Worm (Caenorhabditis elegans) whole organism, young adult: ENCODE results near the gene ttr-53.
A peak's percentile ranks its signal among the peaks of the same experiment; 100 is the strongest.

Experiments used
- B0261.1 ChIP-seq: sonication (generic microtip); optimal IDR thresholded peaks from 2 replicates; lab custom pipeline; 2016; ENCODE audit warnings: mild to moderate bottlenecking, missing genetic modification characterization, moderate library complexity, missing compliant biosample characterization
- B0336.3 ChIP-seq: fragments of 200-800 bp; sonication (Bioruptor generic); IDR thresholded peaks from 2 replicates; pipeline ENCODE4 v1.3.6; 2022; ENCODE audit warnings: missing genetic modification characterization, missing compliant biosample characterization
- C17E4.6 ChIP-seq: fragments of 200-800 bp; sonication (Bioruptor generic); IDR thresholded peaks from 2 replicates; pipeline ENCODE4 v1.3.6; 2022; ENCODE audit warnings: missing genetic modification reagents, missing genetic modification characterization, missing compliant biosample characterization
- D2030.7 ChIP-seq: fragments of 200-800 bp; sonication (Bioruptor generic); IDR thresholded peaks from 2 replicates; pipeline ENCODE4 v1.3.6; 2022; ENCODE audit warnings: missing genetic modification reagents, missing genetic modification characterization, missing compliant biosample characterization
- F10E7.11 ChIP-seq: sonication (generic microtip); optimal IDR thresholded peaks from 2 replicates; lab custom pipeline; 2017; ENCODE audit warnings: mild to moderate bottlenecking, missing genetic modification characterization, moderate library complexity, missing compliant biosample characterization
- F33H1.4 ChIP-seq: fragments of 200-800 bp; sonication (Bioruptor generic); IDR thresholded peaks from 2 replicates; pipeline ENCODE4 v1.3.6; 2022; ENCODE audit warnings: missing genetic modification reagents, missing genetic modification characterization, missing compliant biosample characterization
- F49E8.2 ChIP-seq: sonication (generic microtip); optimal IDR thresholded peaks from 3 replicates; lab custom pipeline; 2017; ENCODE audit warnings: missing genetic modification characterization, mild to moderate bottlenecking, missing compliant biosample characterization, antibody characterized with exemption, moderate library complexity; ENCODE audit not compliant: insufficient read depth
- F52B5.7 ChIP-seq: sonication (generic microtip); optimal IDR thresholded peaks from 2 replicates; lab custom pipeline; 2016; ENCODE audit warnings: mild to moderate bottlenecking, missing genetic modification characterization, missing compliant biosample characterization
- F57A8.1 ChIP-seq: fragments of 200-800 bp; sonication (Bioruptor generic); optimal IDR thresholded peaks from 2 replicates; lab custom pipeline; 2018; ENCODE audit warnings: mild to moderate bottlenecking, missing genetic modification characterization, moderate library complexity, missing compliant biosample characterization
- F57C9.4 ChIP-seq: sonication (generic microtip); optimal IDR thresholded peaks from 2 replicates; lab custom pipeline; 2017; ENCODE audit warnings: mild to moderate bottlenecking, missing genetic modification characterization, missing compliant biosample characterization
- Y53F4B.3 ChIP-seq: fragments of 200-800 bp; sonication (Bioruptor generic); IDR thresholded peaks from 2 replicates; pipeline ENCODE4 v1.3.6; 2022; ENCODE audit warnings: missing genetic modification reagents, missing genetic modification characterization, missing compliant biosample characterization
- Y53G8AR.9 ChIP-seq: fragments of 200-800 bp; sonication (Bioruptor generic); conservative IDR thresholded peaks from 2 replicates; pipeline ENCODE4 v1.3.6; 2022; ENCODE audit warnings: missing genetic modification reagents, missing genetic modification characterization, missing compliant biosample characterization
- ama-1 ChIP-seq, 3 experiments: fragments of 150-350 bp in 1 of 3; sonication (generic microtip) in 2 of 3; optimal IDR thresholded peaks; 2 replicates each; lab custom pipeline; 2014 to 2018; ENCODE audit warnings: missing biosample characterization in 2 of 3, missing genetic modification characterization in 2 of 3, missing genetic modification reagents in 2 of 3
- aptf-2 ChIP-seq: fragments of 200-800 bp; sonication (Bioruptor generic); conservative IDR thresholded peaks from 2 replicates; pipeline ENCODE4 v1.3.6; 2022; ENCODE audit warnings: missing genetic modification reagents, missing genetic modification characterization, missing compliant biosample characterization
- athp-1 ChIP-seq: sonication (generic microtip); optimal IDR thresholded peaks from 2 replicates; lab custom pipeline; 2017; ENCODE audit warnings: mild to moderate bottlenecking, missing genetic modification characterization, missing compliant biosample characterization
- attf-5 ChIP-seq: fragments of 200-800 bp; sonication (Bioruptor generic); optimal IDR thresholded peaks from 2 replicates; lab custom pipeline; 2018; ENCODE audit warnings: mild to moderate bottlenecking, missing genetic modification characterization, missing compliant biosample characterization
- ceh-40 ChIP-seq: fragments of 200-800 bp; sonication (Bioruptor generic); IDR thresholded peaks from 2 replicates; pipeline ENCODE4 v1.3.6; 2022; ENCODE audit warnings: missing genetic modification characterization, missing compliant biosample characterization
- dox-1 ChIP-seq: fragments of 200-800 bp; sonication (Bioruptor generic); IDR thresholded peaks from 2 replicates; pipeline ENCODE4 v1.3.6; 2022; ENCODE audit warnings: missing genetic modification reagents, missing genetic modification characterization, missing compliant biosample characterization
- egl-44 ChIP-seq: fragments of 200-800 bp; sonication (Bioruptor generic); IDR thresholded peaks from 2 replicates; pipeline ENCODE4 v1.3.6; 2022; ENCODE audit warnings: missing genetic modification reagents, missing genetic modification characterization, missing compliant biosample characterization
- hmg-1.2 ChIP-seq: fragments of 200-800 bp; sonication (Bioruptor generic); IDR thresholded peaks from 2 replicates; pipeline ENCODE4 v1.3.6; 2022; ENCODE audit warnings: missing genetic modification reagents, missing genetic modification characterization, missing compliant biosample characterization
- let-607 ChIP-seq, 2 experiments: fragments of 200-800 bp in 1 of 2; sonication (Bioruptor generic) in 1 of 2; sonication (generic microtip) in 1 of 2; optimal IDR thresholded peaks; 2 replicates each; lab custom pipeline; 2016 to 2018; ENCODE audit warnings: mild to moderate bottlenecking in 2 of 2, missing compliant biosample characterization in 2 of 2, missing genetic modification characterization in 2 of 2, moderate library complexity in 2 of 2, missing genotype in 1 of 2
- lin-26 ChIP-seq: fragments of 200-800 bp; sonication (Bioruptor generic); IDR thresholded peaks from 2 replicates; pipeline ENCODE4 v1.3.6; 2022; ENCODE audit warnings: missing genetic modification reagents, missing genetic modification characterization, missing compliant biosample characterization
- lin-35 ChIP-seq, 3 experiments: fragments of 150-350 bp in 2 of 3; sonication (generic microtip) in 1 of 3; optimal IDR thresholded peaks; 2 replicates each; lab custom pipeline; 2014 to 2018; ENCODE audit warnings: missing biosample characterization in 3 of 3, missing genetic modification characterization in 3 of 3, missing genetic modification reagents in 3 of 3
- lin-40 ChIP-seq: sonication (generic microtip); optimal IDR thresholded peaks from 2 replicates; lab custom pipeline; 2016; ENCODE audit warnings: missing genetic modification characterization, mild to moderate bottlenecking, missing compliant biosample characterization, missing genotype, missing genetic modification reagents
- lin-54 ChIP-seq: fragments of 200-800 bp; sonication (Bioruptor generic); optimal IDR thresholded peaks from 2 replicates; lab custom pipeline; 2018; ENCODE audit warnings: mild to moderate bottlenecking, missing genetic modification characterization, missing compliant biosample characterization
- lsl-1 ChIP-seq: fragments of 200-800 bp; sonication (Bioruptor generic); optimal IDR thresholded peaks from 2 replicates; lab custom pipeline; 2018; ENCODE audit warnings: mild to moderate bottlenecking, missing genetic modification characterization, moderate library complexity, missing compliant biosample characterization
- lsy-27 ChIP-seq: sonication (generic microtip); optimal IDR thresholded peaks from 2 replicates; lab custom pipeline; 2017; ENCODE audit warnings: missing genetic modification characterization, mild to moderate bottlenecking, missing compliant biosample characterization, antibody characterized with exemption, missing genotype, borderline replicate concordance; ENCODE audit not compliant: insufficient read depth
- madf-10 ChIP-seq: sonication (generic microtip); optimal IDR thresholded peaks from 2 replicates; lab custom pipeline; 2016; ENCODE audit warnings: mild to moderate bottlenecking, missing genetic modification characterization, missing compliant biosample characterization
- madf-6 ChIP-seq: fragments of 200-800 bp; sonication (Bioruptor generic); IDR thresholded peaks from 2 replicates; pipeline ENCODE4 v1.3.6; 2022; ENCODE audit warnings: missing genetic modification reagents, missing genetic modification characterization, missing compliant biosample characterization
- madf-8 ChIP-seq: fragments of 200-800 bp; sonication (Bioruptor generic); conservative IDR thresholded peaks from 2 replicates; pipeline ENCODE4 v1.3.6; 2022; ENCODE audit warnings: missing genetic modification reagents, missing genetic modification characterization, missing compliant biosample characterization
- mcd-1 ChIP-seq: fragments of 200-800 bp; sonication (Bioruptor generic); IDR thresholded peaks from 2 replicates; pipeline ENCODE4 v1.3.6; 2022; ENCODE audit warnings: missing genetic modification reagents, missing genetic modification characterization, missing compliant biosample characterization
- mxl-1 ChIP-seq: sonication (generic microtip); optimal IDR thresholded peaks from 2 replicates; lab custom pipeline; 2016; ENCODE audit warnings: missing genetic modification characterization, missing compliant biosample characterization
- nhr-90 ChIP-seq: sonication (generic microtip); optimal IDR thresholded peaks from 2 replicates; lab custom pipeline; 2016; ENCODE audit warnings: missing genotype, mild to moderate bottlenecking, missing genetic modification characterization, missing compliant biosample characterization
- pbrm-1 ChIP-seq: fragments of 200-800 bp; sonication (Bioruptor generic); IDR thresholded peaks from 2 replicates; pipeline ENCODE4 v1.3.6; 2022; ENCODE audit warnings: missing genetic modification reagents, missing genetic modification characterization, missing compliant biosample characterization
- rcor-1 ChIP-seq: fragments of 200-800 bp; sonication (Bioruptor generic); IDR thresholded peaks from 2 replicates; pipeline ENCODE4 v1.3.6; 2022; ENCODE audit warnings: missing genetic modification reagents, missing genetic modification characterization, missing compliant biosample characterization
- rpc-1 ChIP-seq, 2 experiments: fragments of 150-350 bp in 1 of 2; sonication (generic microtip) in 1 of 2; optimal IDR thresholded peaks; 2 replicates each; lab custom pipeline; 2014 to 2018; ENCODE audit warnings: missing biosample characterization in 1 of 2, missing genetic modification characterization in 1 of 2, missing genetic modification reagents in 1 of 2, missing genotype in 1 of 2
- sdz-38 ChIP-seq: sonication (generic microtip); optimal IDR thresholded peaks from 2 replicates; lab custom pipeline; 2016; ENCODE audit warnings: missing genotype, missing genetic modification characterization, missing compliant biosample characterization
- snpc-1.3 ChIP-seq: sonication (generic microtip); optimal IDR thresholded peaks from 2 replicates; lab custom pipeline; 2017; ENCODE audit warnings: missing genetic modification characterization, mild to moderate bottlenecking, missing compliant biosample characterization, antibody characterized with exemption, moderate library complexity, missing genotype, missing genetic modification reagents; ENCODE audit not compliant: insufficient read depth
- snpc-3.4 ChIP-seq: sonication (generic microtip); optimal IDR thresholded peaks from 2 replicates; lab custom pipeline; 2017; ENCODE audit warnings: missing genetic modification characterization, mild to moderate bottlenecking, missing compliant biosample characterization, antibody characterized with exemption, moderate library complexity, missing genotype, missing genetic modification reagents
- tlf-1 ChIP-seq: fragments of 200-800 bp; sonication (Bioruptor generic); optimal IDR thresholded peaks from 2 replicates; lab custom pipeline; 2018; ENCODE audit warnings: mild to moderate bottlenecking, missing genetic modification characterization, missing compliant biosample characterization
- unc-130 ChIP-seq: sonication (generic microtip); optimal IDR thresholded peaks from 2 replicates; lab custom pipeline; 2016; ENCODE audit warnings: missing genetic modification reagents, missing genetic modification characterization, missing compliant biosample characterization
- zfh-2 ChIP-seq: fragments of 200-800 bp; sonication (Bioruptor generic); conservative IDR thresholded peaks from 2 replicates; pipeline ENCODE4 v1.3.6; 2022; ENCODE audit warnings: missing genetic modification reagents, missing genetic modification characterization, missing compliant biosample characterization
- ztf-18 ChIP-seq: sonication (generic microtip); optimal IDR thresholded peaks from 2 replicates; lab custom pipeline; 2016; ENCODE audit warnings: missing genotype, mild to moderate bottlenecking, missing genetic modification characterization, missing compliant biosample characterization
- ztf-6 ChIP-seq: fragments of 200-800 bp; sonication (Bioruptor generic); IDR thresholded peaks from 2 replicates; pipeline ENCODE4 v1.3.6; 2022; ENCODE audit warnings: missing genetic modification reagents, missing genetic modification characterization, missing compliant biosample characterization

ttr-53 gene

ce11 chrIV:10176252-10176730, 18.5 kb downstream of the ttr-53 start, which contains the start of gene rack-1 (continued):
- peak; percentile 33; the same call in 1 of the 2 replicates for TF ChIP-seq hmg-1.2 (GFP tag; lab: Robert Waterston, UW)
- peak; percentile 63 for TF ChIP-seq snpc-3.4 (tag; lab: Kevin White, UChicago)
- TF ChIP-seq Y53F4B.3 (GFP tag; lab: Robert Waterston, UW): no peak
- no peak for TF ChIP-seq athp-1
- TF ChIP-seq mcd-1: peak; percentile 47; the same call in 1 of the 2 replicates
- TF ChIP-seq, all 124 proteins: peak for 17

DNA sequence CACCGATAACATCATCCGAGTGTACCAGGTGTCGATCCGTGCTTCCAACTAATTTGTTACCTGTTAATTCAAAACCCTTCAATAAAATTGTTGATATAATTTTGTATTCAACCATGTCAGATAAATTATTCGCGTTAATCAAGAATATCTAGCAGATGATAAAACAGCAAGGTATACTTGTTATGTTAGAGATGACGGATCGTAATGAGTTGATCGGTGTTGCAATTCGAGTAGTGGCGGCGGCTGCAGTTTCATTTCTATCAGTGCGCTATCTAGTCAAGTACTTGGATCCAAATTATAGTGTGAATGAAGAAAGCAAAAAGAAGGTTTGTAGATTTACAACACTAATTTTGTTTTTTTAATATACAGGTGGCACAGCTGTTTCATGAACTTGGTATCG, 19.9 kb downstream of the ttr-53 start, which contains the start of gene mspn-1:
TSS of gene mspn-1 (plus strand) at position 190 of the 400 bp plus-strand sequence.
- TF ChIP-seq lin-54: peak; percentile 43
- no peak for TF ChIP-seq F52B5.7 (tag; lab: Kevin White, UChicago)
- no peak for TF ChIP-seq let-607 (tag; optimal IDR thresholded peaks at IDR 0.05; lab: Kevin White, UChicago)
- peak; percentile 65; the same call in 1 of the 2 replicates for TF ChIP-seq B0336.3
- TF ChIP-seq lin-40 (tag; lab: Kevin White, UChicago): no peak
- TF ChIP-seq F49E8.2: peak; percentile 17
- no peak for TF ChIP-seq madf-10 (tag; lab: Kevin White, UChicago)
- peak; percentile 16 for TF ChIP-seq lsl-1 (GFP tag; lab: Kevin White, UChicago)
- no peak for TF ChIP-seq F57A8.1 (GFP tag; lab: Kevin White, UChicago)
- TF ChIP-seq mxl-1: no peak
- TF ChIP-seq madf-8 (GFP tag; lab: Robert Waterston, UW): no peak
- TF ChIP-seq lin-26 (GFP tag; lab: Robert Waterston, UW): 0 out of 2 replicates have a peak, but pooled peaks have one; percentile 48
- TF ChIP-seq attf-5 (GFP tag; lab: Kevin White, UChicago): no peak
- no peak for TF ChIP-seq ztf-6 (GFP tag; lab: Robert Waterston, UW)
- TF ChIP-seq unc-130: no peak
- TF ChIP-seq D2030.7 (GFP tag; lab: Robert Waterston, UW): peak; percentile 18; the same call in 1 of the 2 replicates
- TF ChIP-seq aptf-2 (GFP tag; lab: Robert Waterston, UW): no peak
- no peak for TF ChIP-seq lin-35 (GFP tag; optimal IDR thresholded peaks at IDR 0.05; lab: Kevin White, UChicago)
- no peak for TF ChIP-seq egl-44
- TF ChIP-seq sdz-38: no peak
- TF ChIP-seq nhr-90 (tag; lab: Kevin White, UChicago): no peak
- no peak for TF ChIP-seq B0261.1
- peak; percentile 52; the same call in 1 of the 2 replicates for TF ChIP-seq C17E4.6 (GFP tag; lab: Robert Waterston, UW)
- peak; percentile 46 for TF ChIP-seq tlf-1 (GFP tag; lab: Kevin White, UChicago)
- TF ChIP-seq snpc-3.4 (tag; lab: Kevin White, UChicago): peak; percentile 8
- peak; percentile 36 for TF ChIP-seq F33H1.4 (GFP tag; lab: Robert Waterston, UW)
- TF ChIP-seq F10E7.11 (tag; lab: Kevin White, UChicago): no peak
- TF ChIP-seq ceh-40 (GFP tag; lab: Robert Waterston, UW): no peak
- no peak for TF ChIP-seq dox-1 (GFP tag; lab: Robert Waterston, UW)
- TF ChIP-seq snpc-1.3 (tag; lab: Kevin White, UChicago): no peak
- no peak for TF ChIP-seq rpc-1 (optimal IDR thresholded peaks at IDR 0.05; lab: Kevin White, UChicago)
- no peak for TF ChIP-seq rpc-1 (tag; optimal IDR thresholded peaks at IDR 0.05; lab: Kevin White, UChicago)
- peak; percentile 21; the same call in 1 of the 2 replicates for TF ChIP-seq rcor-1 (GFP tag; lab: Robert Waterston, UW)
- peak; percentile 74; the same call in 1 of the 2 replicates for TF ChIP-seq Y53G8AR.9 (GFP tag; lab: Robert Waterston, UW)
- TF ChIP-seq ama-1 (optimal IDR thresholded peaks at IDR 0.05; lab: Kevin White, UChicago): no peak
- TF ChIP-seq ama-1 (GFP tag; optimal IDR thresholded peaks at IDR 0.05; lab: Kevin White, UChicago): peak in 1 of 2 experiments; percentile 37
- no peak for TF ChIP-seq F57C9.4 (tag; lab: Kevin White, UChicago)
- no peak for TF ChIP-seq lsy-27 (tag; lab: Kevin White, UChicago)
- TF ChIP-seq pbrm-1 (GFP tag; lab: Robert Waterston, UW): no peak
- no peak for TF ChIP-seq zfh-2
- TF ChIP-seq ztf-18 (tag; lab: Kevin White, UChicago): no peak
- TF ChIP-seq Y53F4B.3 (GFP tag; lab: Robert Waterston, UW): no peak
- peak; percentile 54; the same call in 1 of the 2 replicates for TF ChIP-seq madf-6
